Worm (Caenorhabditis elegans) whole organism, L4/young adult: ENCODE results near the gene F53E10.5.

ENCODE experiments used
- W03F9.2 ChIP-seq: fragments of 150-350 bp; optimal IDR thresholded peaks from 2 replicates; lab custom pipeline; 2014; ENCODE audit warnings: missing biosample characterization, missing genetic modification characterization
- dao-5 ChIP-seq: sonication (generic microtip); optimal IDR thresholded peaks from 2 replicates; lab custom pipeline; 2016; ENCODE audit warnings: missing genotype, missing genetic modification characterization, moderate library complexity, missing compliant biosample characterization
- him-1 ChIP-seq: sonication (generic microtip); optimal IDR thresholded peaks from 2 replicates; lab custom pipeline; 2016; ENCODE audit warnings: missing genotype, missing genetic modification reagents, missing genetic modification characterization, missing compliant biosample characterization

ce11 chrV:2639035-2639434, 40.3 kb upstream of the F53E10.5 start, which contains the start of gene W02H5.2:
- TF ChIP-seq W03F9.2 (tag; lab: Kevin White, UChicago) (no peak), dao-5 (tag; lab: Kevin White, UChicago) (no peak), him-1 (tag; lab: Kevin White, UChicago) (no peak)
